Worm (Caenorhabditis elegans) whole organism, L1 larva: Measurements from ENCODE around the gene epic-2.

Experiments used
- C04F5.9 ChIP-seq: sonication (generic microtip); optimal IDR thresholded peaks from 2 replicates; lab custom pipeline; 2016; ENCODE audit warnings: missing genetic modification characterization, missing compliant biosample characterization
- Y116A8C.19 ChIP-seq: sonication (generic microtip); optimal IDR thresholded peaks from 2 replicates; lab custom pipeline; 2016; ENCODE audit warnings: missing compliant biosample characterization, missing genetic modification characterization, borderline replicate concordance
- ceh-63 ChIP-seq: fragments of 200-800 bp; sonication (Bioruptor generic); optimal IDR thresholded peaks from 2 replicates; lab custom pipeline; 2018; ENCODE audit warnings: mild to moderate bottlenecking, missing genetic modification characterization, missing compliant biosample characterization
- ceh-88 ChIP-seq: fragments of 200-800 bp; sonication (Bioruptor generic); IDR thresholded peaks from 2 replicates; pipeline ENCODE4 v1.3.6; 2022; ENCODE audit warnings: missing genetic modification characterization, missing compliant biosample characterization
- ceh-90 ChIP-seq: sonication (generic microtip); optimal IDR thresholded peaks from 2 replicates; lab custom pipeline; 2016; ENCODE audit warnings: missing genetic modification characterization, missing compliant biosample characterization
- dpl-1 ChIP-seq, 3 experiments: fragments of 150-350 bp in 2 of 3; sonication (generic microtip) in 1 of 3; optimal IDR thresholded peaks; 2 replicates each; lab custom pipeline; 2014 to 2017; ENCODE audit warnings: missing biosample characterization in 3 of 3, missing genetic modification characterization in 3 of 3, missing genetic modification reagents in 3 of 3
- efl-3 ChIP-seq: fragments of 200-800 bp; sonication (Bioruptor generic); optimal IDR thresholded peaks from 2 replicates; lab custom pipeline; 2018; ENCODE audit warnings: mild to moderate bottlenecking, missing genetic modification characterization, missing compliant biosample characterization
- elt-2 ChIP-seq: sonication (generic microtip); optimal IDR thresholded peaks from 2 replicates; lab custom pipeline; 2016; ENCODE audit warnings: missing genetic modification characterization, mild to moderate bottlenecking, inconsistent platforms, missing compliant biosample characterization, missing genetic modification reagents
- fkh-10 ChIP-seq: sonication (generic microtip); optimal IDR thresholded peaks from 2 replicates; lab custom pipeline; 2017; ENCODE audit warnings: missing biosample characterization, missing genetic modification reagents, missing genetic modification characterization
- fkh-4 ChIP-seq: sonication (generic microtip); optimal IDR thresholded peaks from 2 replicates; lab custom pipeline; 2016; ENCODE audit warnings: missing compliant biosample characterization, missing genetic modification characterization, borderline replicate concordance
- hlh-4 ChIP-seq: sonication (generic microtip); optimal IDR thresholded peaks from 2 replicates; lab custom pipeline; 2016; ENCODE audit warnings: mild to moderate bottlenecking, missing genetic modification characterization, missing compliant biosample characterization
- irx-1 ChIP-seq: sonication (generic microtip); optimal IDR thresholded peaks from 2 replicates; lab custom pipeline; 2016; ENCODE audit warnings: missing genetic modification characterization, missing compliant biosample characterization
- lin-13 ChIP-seq: fragments of 150-350 bp; optimal IDR thresholded peaks from 2 replicates; lab custom pipeline; 2014; ENCODE audit warnings: missing biosample characterization, missing genetic modification reagents, missing genetic modification characterization
- lin-39 ChIP-seq: fragments of 150-350 bp; optimal IDR thresholded peaks from 2 replicates; lab custom pipeline; 2014; ENCODE audit warnings: missing biosample characterization, missing genetic modification reagents, missing genetic modification characterization
- mdl-1 ChIP-seq, 2 experiments: fragments of 150-350 bp; optimal IDR thresholded peaks; 2 replicates each; lab custom pipeline; 2014 to 2017; ENCODE audit warnings: missing biosample characterization in 2 of 2, missing genetic modification characterization in 2 of 2, inconsistent platforms in 1 of 2
- mep-1 ChIP-seq: fragments of 150-350 bp; optimal IDR thresholded peaks from 2 replicates; lab custom pipeline; 2014; ENCODE audit warnings: missing biosample characterization, missing genetic modification characterization
- nhr-12 ChIP-seq: sonication (generic microtip); optimal IDR thresholded peaks from 2 replicates; lab custom pipeline; 2017; ENCODE audit warnings: missing biosample characterization, missing genetic modification characterization
- nhr-28 ChIP-seq: fragments of 150-350 bp; optimal IDR thresholded peaks from 2 replicates; lab custom pipeline; 2014; ENCODE audit warnings: missing biosample characterization, missing genetic modification characterization
- nhr-47 ChIP-seq: sonication (generic microtip); optimal IDR thresholded peaks from 2 replicates; lab custom pipeline; 2016; ENCODE audit warnings: mild to moderate bottlenecking, missing genetic modification characterization, moderate library complexity, missing compliant biosample characterization
- nhr-84 ChIP-seq: sonication (generic microtip); optimal IDR thresholded peaks from 2 replicates; lab custom pipeline; 2017; ENCODE audit warnings: missing biosample characterization, missing genetic modification characterization
- nhr-90 ChIP-seq: sonication (generic microtip); optimal IDR thresholded peaks from 2 replicates; lab custom pipeline; 2016; ENCODE audit warnings: mild to moderate bottlenecking, missing genetic modification characterization, missing compliant biosample characterization; ENCODE audit not compliant: poor library complexity
- pag-3 ChIP-seq: sonication (generic microtip); optimal IDR thresholded peaks from 2 replicates; lab custom pipeline; 2017; ENCODE audit warnings: missing genetic modification characterization, mild to moderate bottlenecking, missing compliant biosample characterization, antibody characterized with exemption, borderline replicate concordance; ENCODE audit not compliant: insufficient read depth
- pax-3 ChIP-seq: fragments of 200-800 bp; sonication (Bioruptor generic); optimal IDR thresholded peaks from 2 replicates; lab custom pipeline; 2018; ENCODE audit warnings: mild to moderate bottlenecking, missing genetic modification characterization, moderate library complexity, missing compliant biosample characterization
- pqm-1 ChIP-seq: sonication (generic microtip); optimal IDR thresholded peaks from 3 replicates; lab custom pipeline; 2017; ENCODE audit warnings: missing biosample characterization, missing genetic modification characterization
- rnt-1 ChIP-seq: sonication (generic microtip); optimal IDR thresholded peaks from 2 replicates; lab custom pipeline; 2016; ENCODE audit warnings: mild to moderate bottlenecking, missing genetic modification characterization, moderate library complexity, missing compliant biosample characterization
- sox-4 ChIP-seq: sonication (generic microtip); optimal IDR thresholded peaks from 2 replicates; lab custom pipeline; 2016; ENCODE audit warnings: missing genetic modification characterization, missing compliant biosample characterization
- sptf-1 ChIP-seq: fragments of 150-350 bp; optimal IDR thresholded peaks from 2 replicates; lab custom pipeline; 2014; ENCODE audit warnings: missing biosample characterization, missing genetic modification characterization
- swsn-7 ChIP-seq: sonication (generic microtip); optimal IDR thresholded peaks from 2 replicates; lab custom pipeline; 2016; ENCODE audit warnings: missing genetic modification characterization, missing compliant biosample characterization
- tbx-2 ChIP-seq: sonication (generic microtip); optimal IDR thresholded peaks from 2 replicates; lab custom pipeline; 2016; ENCODE audit warnings: missing genetic modification characterization, missing compliant biosample characterization
- unc-62 ChIP-seq: fragments of 150-350 bp; optimal IDR thresholded peaks from 2 replicates; lab custom pipeline; 2014; ENCODE audit warnings: missing biosample characterization, missing genetic modification reagents, missing genetic modification characterization
- unc-86 ChIP-seq: sonication (generic microtip); optimal IDR thresholded peaks from 2 replicates; lab custom pipeline; 2016; ENCODE audit warnings: missing genetic modification characterization, missing compliant biosample characterization
- unc-98 ChIP-seq: fragments of 200-800 bp; sonication (Bioruptor generic); IDR thresholded peaks from 2 replicates; pipeline ENCODE4 v1.3.6; 2022; ENCODE audit warnings: missing genetic modification characterization, missing compliant biosample characterization
- xbp-1 ChIP-seq: sonication (generic microtip); optimal IDR thresholded peaks from 2 replicates; lab custom pipeline; 2016; ENCODE audit warnings: missing genetic modification characterization, missing compliant biosample characterization
- zag-1 ChIP-seq: fragments of 150-350 bp; optimal IDR thresholded peaks from 2 replicates; lab custom pipeline; 2014; ENCODE audit warnings: missing biosample characterization, missing genetic modification characterization
- zip-4 ChIP-seq: fragments of 200-800 bp; sonication (Bioruptor generic); optimal IDR thresholded peaks from 2 replicates; lab custom pipeline; 2018; ENCODE audit warnings: mild to moderate bottlenecking, missing genetic modification characterization, moderate library complexity, missing compliant biosample characterization
- ztf-11 ChIP-seq, 2 experiments: sonication (generic microtip); optimal IDR thresholded peaks; 2 replicates each; lab custom pipeline; 2016 to 2017; ENCODE audit warnings: missing genetic modification characterization in 2 of 2, missing biosample characterization in 1 of 2, missing compliant biosample characterization in 1 of 2
- ztf-4 ChIP-seq: fragments of 150-350 bp; optimal IDR thresholded peaks from 2 replicates; lab custom pipeline; 2014; ENCODE audit warnings: missing biosample characterization, missing genetic modification characterization

epic-2 gene

ce11 chrIV:1687151-1687550 lies 33.4 kb upstream of the epic-2 start (continued):
- no peak for TF ChIP-seq Y116A8C.19
- no peak for TF ChIP-seq lin-13 (GFP tag; lab: Kevin White, UChicago)
- TF ChIP-seq unc-98 (GFP tag; lab: Robert Waterston, UW), result peak; percentile 77
- TF ChIP-seq pax-3 (tag; lab: Kevin White, UChicago), result peak; percentile 33
- TF ChIP-seq unc-86 (tag; lab: Kevin White, UChicago), result no peak
- no peak for TF ChIP-seq ztf-4 (tag; lab: Kevin White, UChicago)
- TF ChIP-seq ceh-90 (tag; lab: Kevin White, UChicago), result peak; percentile 50
- TF ChIP-seq ztf-11 (tag; optimal IDR thresholded peaks at IDR 0.05; lab: Kevin White, UChicago), result peak in 1 of 2 experiments; percentile 56
- TF ChIP-seq zag-1 (tag; lab: Kevin White, UChicago), result no peak
- no peak for TF ChIP-seq dpl-1 (GFP tag; optimal IDR thresholded peaks at IDR 0.05; lab: Kevin White, UChicago)
- peak; percentile 51 for TF ChIP-seq tbx-2 (tag; lab: Kevin White, UChicago)
- TF ChIP-seq sox-4 (tag; lab: Kevin White, UChicago), result peak; percentile 31
- TF ChIP-seq nhr-28, result no peak
- no peak for TF ChIP-seq pag-3 (tag; lab: Kevin White, UChicago)
- peak; percentile 44 for TF ChIP-seq fkh-4 (tag; lab: Kevin White, UChicago)
- TF ChIP-seq lin-39 (tag; lab: Kevin White, UChicago), result no peak
- no peak for TF ChIP-seq efl-3 (GFP tag; lab: Kevin White, UChicago)
- TF ChIP-seq sptf-1 (tag; lab: Kevin White, UChicago), result no peak
- peak; percentile 67 for TF ChIP-seq elt-2 (tag; lab: Kevin White, UChicago)
- peak; percentile 43 for TF ChIP-seq nhr-47 (tag; lab: Kevin White, UChicago)
- peak; percentile 4 for TF ChIP-seq xbp-1 (tag; lab: Kevin White, UChicago)
- TF ChIP-seq nhr-84 (tag; lab: Kevin White, UChicago), result no peak
- TF ChIP-seq pqm-1 (tag; lab: Kevin White, UChicago), result no peak

DNA sequence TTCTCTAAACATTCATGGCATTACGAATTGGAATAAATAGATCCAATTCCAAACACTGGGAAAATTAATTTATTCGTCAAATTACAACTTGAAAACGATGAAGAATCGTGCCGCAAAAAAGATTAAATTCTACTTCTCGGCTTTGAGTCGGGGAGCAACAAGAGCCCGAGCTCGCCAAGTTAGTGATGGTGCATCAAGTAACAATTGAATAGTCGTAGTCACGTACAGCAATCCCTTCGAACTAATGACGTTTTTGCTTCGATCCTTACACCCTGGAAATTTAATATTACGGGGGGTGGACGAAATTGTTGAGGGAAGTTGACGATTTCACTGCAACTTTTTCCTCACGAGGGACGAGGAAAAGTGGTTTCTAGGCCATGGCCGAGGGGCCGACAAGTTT lies 28.9 kb upstream of the epic-2 start:
- TF ChIP-seq mep-1 (tag; lab: Kevin White, UChicago), result no peak
- peak; percentile 56 for TF ChIP-seq fkh-10 (GFP tag; lab: Kevin White, UChicago)
- TF ChIP-seq ceh-63 (GFP tag; lab: Kevin White, UChicago), result peak; percentile 15
- TF ChIP-seq, all 84 proteins: peak for 2

DNA sequence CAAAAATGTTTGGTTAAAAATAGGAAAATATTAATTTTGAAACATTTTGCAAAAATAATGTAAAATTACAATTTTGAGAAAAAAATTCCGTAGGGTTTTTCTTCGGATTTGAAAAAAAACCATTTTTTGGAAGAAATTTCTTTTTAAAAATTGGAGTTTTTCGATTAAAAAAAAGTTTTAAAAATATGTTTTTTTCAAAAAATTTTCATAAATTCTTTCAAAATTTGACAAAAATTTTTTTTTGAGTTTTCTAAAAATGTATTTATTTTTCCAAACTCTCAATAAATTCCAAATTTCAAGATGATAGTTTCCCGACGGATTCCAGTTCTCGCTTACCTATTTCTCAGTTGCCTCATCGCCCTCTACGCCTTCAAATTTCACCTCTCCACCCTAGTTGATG lies 21.0 kb upstream of the epic-2 start, which contains the start of gene bus-2:
TSS of gene bus-2 (plus strand) at position 301 of the 400 bp plus-strand sequence.
- TF ChIP-seq unc-62 (no peak), irx-1 (tag; lab: Kevin White, UChicago) (no peak)
- TF ChIP-seq, all 84 proteins: peak for 0

- TF ChIP-seq mdl-1 (tag; optimal IDR thresholded peaks at IDR 0.05; lab: Kevin White, UChicago) (no peak), C04F5.9 (tag; lab: Kevin White, UChicago) (no peak), pqm-1 (tag; lab: Kevin White, UChicago) (no peak), nhr-90 (tag; lab: Kevin White, UChicago) (no peak), nhr-12 (tag; lab: Kevin White, UChicago) (no peak), rnt-1 (tag; lab: Kevin White, UChicago) (no peak), ceh-88 (no peak), dpl-1 (GFP tag; optimal IDR thresholded peaks at IDR 0.05; lab: Kevin White, UChicago) (no peak), swsn-7 (no peak), zip-4 (no peak), hlh-4 (tag; lab: Kevin White, UChicago) (no peak)
These were observed 13.6 kb upstream of the epic-2 start, which contains the start of gene K08D12.4 for ce11 chrIV:1706996-1707395. Gene K08D12.4 (plus strand): TSS chrIV:1707296.
